Worm (Caenorhabditis elegans) whole organism, L4 larva: Measurements from ENCODE around the gene ZK470.14.

Experiments used
- F10B5.3 ChIP-seq: sonication (generic microtip); optimal IDR thresholded peaks from 2 replicates; lab custom pipeline; 2016; ENCODE audit warnings: mild to moderate bottlenecking, missing genetic modification characterization, missing compliant biosample characterization
- F37D6.2 ChIP-seq: sonication (generic microtip); optimal IDR thresholded peaks from 2 replicates; lab custom pipeline; 2016; ENCODE audit warnings: mild to moderate bottlenecking, missing genetic modification characterization, missing compliant biosample characterization
- F44E2.7 ChIP-seq: fragments of 200-800 bp; sonication (Bioruptor generic); IDR thresholded peaks from 2 replicates; pipeline ENCODE4 v2.1.2; 2022; ENCODE audit warnings: missing genetic modification characterization, missing compliant biosample characterization
- F49E8.2 ChIP-seq: sonication (generic microtip); optimal IDR thresholded peaks from 2 replicates; lab custom pipeline; 2016; ENCODE audit warnings: missing compliant biosample characterization, mild to moderate bottlenecking, missing genetic modification characterization, borderline replicate concordance
- T26A8.4 ChIP-seq: fragments of 200-800 bp; sonication (Bioruptor generic); IDR thresholded peaks from 2 replicates; pipeline ENCODE4 v1.3.6; 2022; ENCODE audit warnings: missing genetic modification characterization, missing compliant biosample characterization
- ZK546.5 ChIP-seq, 2 experiments: sonication (generic microtip); optimal IDR thresholded peaks; 2 replicates each; lab custom pipeline; 2017; ENCODE audit warnings: missing biosample characterization in 2 of 2, missing genetic modification characterization in 2 of 2
- aha-1 ChIP-seq: fragments of 150-350 bp; peaks from one replicate; lab custom pipeline; 2014; ENCODE audit warnings: missing biosample characterization, missing genetic modification characterization
- aly-2 ChIP-seq: sonication (generic microtip); optimal IDR thresholded peaks from 2 replicates; lab custom pipeline; 2018; ENCODE audit warnings: missing biosample characterization, missing genetic modification characterization
- arid-1 ChIP-seq: fragments of 200-800 bp; sonication (Bioruptor generic); conservative IDR thresholded peaks from 2 replicates; pipeline ENCODE4 v1.3.6; 2022; ENCODE audit warnings: missing genetic modification reagents, missing genetic modification characterization, missing compliant biosample characterization
- ceh-20 ChIP-seq: fragments of 200-800 bp; sonication (Bioruptor generic); IDR thresholded peaks from 2 replicates; pipeline ENCODE4 v1.3.6; 2022; ENCODE audit warnings: missing genetic modification reagents, missing genetic modification characterization, missing compliant biosample characterization
- ces-1 ChIP-seq: fragments of 150-350 bp; sonication (generic microtip); optimal IDR thresholded peaks from 4 replicates; lab custom pipeline; 2014; ENCODE audit warnings: missing biosample characterization, missing genetic modification reagents, missing genetic modification characterization
- cey-2 ChIP-seq: sonication (generic microtip); optimal IDR thresholded peaks from 3 replicates; lab custom pipeline; 2017; ENCODE audit warnings: missing genetic modification characterization, mild to moderate bottlenecking, missing compliant biosample characterization, antibody characterized with exemption, borderline replicate concordance; ENCODE audit not compliant: insufficient read depth
- daf-8 ChIP-seq: fragments of 200-800 bp; sonication (Bioruptor generic); IDR thresholded peaks from 2 replicates; pipeline ENCODE4 v1.3.6; 2022; ENCODE audit warnings: missing genetic modification characterization, missing compliant biosample characterization
- dmd-6 ChIP-seq: fragments of 200-800 bp; sonication (Bioruptor generic); IDR thresholded peaks from 2 replicates; pipeline ENCODE4 v1.3.6; 2022; ENCODE audit warnings: missing genetic modification reagents, missing genetic modification characterization, missing compliant biosample characterization
- dmd-8 ChIP-seq: fragments of 200-800 bp; sonication (Bioruptor generic); IDR thresholded peaks from 2 replicates; pipeline ENCODE4 v1.3.6; 2022; ENCODE audit warnings: missing genetic modification characterization, missing compliant biosample characterization
- duxl-1 ChIP-seq: sonication (generic microtip); optimal IDR thresholded peaks from 2 replicates; lab custom pipeline; 2016; ENCODE audit warnings: mild to moderate bottlenecking, missing genetic modification characterization, moderate library complexity, missing compliant biosample characterization; ENCODE audit not compliant: poor library complexity
- egl-43 ChIP-seq: fragments of 200-800 bp; sonication (Bioruptor generic); IDR thresholded peaks from 2 replicates; pipeline ENCODE4 v1.3.6; 2022; ENCODE audit warnings: missing genetic modification reagents, missing genetic modification characterization, missing compliant biosample characterization
- fos-1 ChIP-seq: fragments of 150-350 bp; optimal IDR thresholded peaks from 2 replicates; lab custom pipeline; 2014; ENCODE audit warnings: missing biosample characterization, missing genetic modification characterization
- gei-8 ChIP-seq: fragments of 200-800 bp; sonication (Bioruptor generic); optimal IDR thresholded peaks from 2 replicates; lab custom pipeline; 2018; ENCODE audit warnings: mild to moderate bottlenecking, missing genetic modification characterization, missing compliant biosample characterization
- hif-1 ChIP-seq, 2 experiments: sonication (generic microtip); optimal IDR thresholded peaks; 2 replicates each; lab custom pipeline; 2016 to 2017; ENCODE audit warnings: missing compliant biosample characterization in 2 of 2, missing genetic modification characterization in 2 of 2, missing genetic modification reagents in 2 of 2, missing genotype in 2 of 2, mild to moderate bottlenecking in 1 of 2
- hlh-11 ChIP-seq: fragments of 200-800 bp; sonication (Bioruptor generic); optimal IDR thresholded peaks from 2 replicates; lab custom pipeline; 2018; ENCODE audit warnings: mild to moderate bottlenecking, missing genetic modification characterization, missing compliant biosample characterization
- hlh-30 ChIP-seq: sonication (generic microtip); optimal IDR thresholded peaks from 2 replicates; lab custom pipeline; 2017; ENCODE audit warnings: antibody characterized with exemption, mild to moderate bottlenecking, missing genetic modification characterization, missing compliant biosample characterization; ENCODE audit not compliant: insufficient read depth
- hmg-1.1 ChIP-seq: fragments of 200-800 bp; sonication (Bioruptor generic); IDR thresholded peaks from 2 replicates; pipeline ENCODE4 v1.3.6; 2022; ENCODE audit warnings: missing genetic modification reagents, missing genetic modification characterization, missing compliant biosample characterization
- lin-1 ChIP-seq: fragments of 200-800 bp; sonication (Bioruptor generic); IDR thresholded peaks from 2 replicates; pipeline ENCODE4 v1.3.6; 2022; ENCODE audit warnings: missing genetic modification reagents, missing genetic modification characterization, missing compliant biosample characterization
- lin-15B ChIP-seq: fragments of 150-350 bp; sonication (generic microtip); optimal IDR thresholded peaks from 3 replicates; lab custom pipeline; 2014; ENCODE audit warnings: missing biosample characterization, missing genetic modification characterization
- lin-29 ChIP-seq: fragments of 200-800 bp; sonication (Bioruptor generic); IDR thresholded peaks from 2 replicates; pipeline ENCODE4 v1.3.6; 2022; ENCODE audit warnings: missing genetic modification reagents, missing genetic modification characterization, missing compliant biosample characterization
- mep-1 ChIP-seq: fragments of 150-350 bp; sonication (generic microtip); optimal IDR thresholded peaks from 3 replicates; lab custom pipeline; 2014; ENCODE audit warnings: missing biosample characterization, missing genetic modification characterization
- mes-2 ChIP-seq: sonication (generic microtip); optimal IDR thresholded peaks from 2 replicates; lab custom pipeline; 2016; ENCODE audit warnings: missing genotype, mild to moderate bottlenecking, missing genetic modification characterization, missing compliant biosample characterization; ENCODE audit not compliant: poor library complexity, severe bottlenecking
- nhr-25 ChIP-seq: sonication (generic microtip); optimal IDR thresholded peaks from 2 replicates; lab custom pipeline; 2017; ENCODE audit warnings: missing genetic modification characterization, mild to moderate bottlenecking, missing compliant biosample characterization, antibody characterized with exemption, moderate library complexity, borderline replicate concordance; ENCODE audit not compliant: insufficient read depth
- nhr-41 ChIP-seq: fragments of 200-800 bp; sonication (Bioruptor generic); IDR thresholded peaks from 2 replicates; pipeline ENCODE4 v1.3.6; 2022; ENCODE audit warnings: missing genetic modification reagents, missing genetic modification characterization, missing compliant biosample characterization
- nhr-42 ChIP-seq: fragments of 200-800 bp; sonication (Bioruptor generic); IDR thresholded peaks from 2 replicates; pipeline ENCODE4 v1.3.6; 2022; ENCODE audit warnings: missing genetic modification characterization, missing compliant biosample characterization
- nhr-48 ChIP-seq: sonication (generic microtip); optimal IDR thresholded peaks from 2 replicates; lab custom pipeline; 2016; ENCODE audit warnings: mild to moderate bottlenecking, missing genetic modification characterization, missing compliant biosample characterization
- nhr-6 ChIP-seq: fragments of 150-350 bp; optimal IDR thresholded peaks from 2 replicates; lab custom pipeline; 2014; ENCODE audit warnings: missing biosample characterization, missing genetic modification characterization
- nhr-76 ChIP-seq: fragments of 150-350 bp; optimal IDR thresholded peaks from 2 replicates; lab custom pipeline; 2014; ENCODE audit warnings: missing biosample characterization, missing genetic modification characterization
- nhr-77 ChIP-seq: fragments of 150-350 bp; optimal IDR thresholded peaks from 2 replicates; lab custom pipeline; 2014; ENCODE audit warnings: missing biosample characterization, missing genetic modification characterization
- pha-4 ChIP-seq, 2 experiments: fragments of 150-350 bp in 1 of 2; fragments of 200-800 bp in 1 of 2; sonication (Bioruptor generic) in 1 of 2; IDR thresholded peaks in 1 of 2; optimal IDR thresholded peaks in 1 of 2; 2 replicates each; pipeline versions ENCODE4 v1.3.6 to Lab custom; 2014 to 2022; ENCODE audit warnings: missing genetic modification characterization in 2 of 2, missing genetic modification reagents in 2 of 2, missing biosample characterization in 1 of 2, missing compliant biosample characterization in 1 of 2
- php-3 ChIP-seq: fragments of 200-800 bp; sonication (Bioruptor generic); IDR thresholded peaks from 2 replicates; pipeline ENCODE4 v1.3.6; 2022; ENCODE audit warnings: missing genetic modification reagents, missing genetic modification characterization, missing compliant biosample characterization
- pqm-1 ChIP-seq: sonication (generic microtip); optimal IDR thresholded peaks from 2 replicates; lab custom pipeline; 2017; ENCODE audit warnings: missing biosample characterization, missing genetic modification characterization
- rbr-2 ChIP-seq: sonication (generic microtip); optimal IDR thresholded peaks from 2 replicates; lab custom pipeline; 2016; ENCODE audit warnings: missing genotype, missing genetic modification characterization, missing compliant biosample characterization
- sdz-12 ChIP-seq: fragments of 200-800 bp; sonication (Bioruptor generic); optimal IDR thresholded peaks from 2 replicates; lab custom pipeline; 2018; ENCODE audit warnings: mild to moderate bottlenecking, missing genetic modification characterization, missing compliant biosample characterization
- set-16 ChIP-seq: fragments of 200-800 bp; sonication (Bioruptor generic); IDR thresholded peaks from 2 replicates; pipeline ENCODE4 v1.3.6; 2022; ENCODE audit warnings: missing genetic modification reagents, missing genetic modification characterization, missing compliant biosample characterization
- spr-3 ChIP-seq: fragments of 200-800 bp; sonication (Bioruptor generic); optimal IDR thresholded peaks from 2 replicates; lab custom pipeline; 2018; ENCODE audit warnings: mild to moderate bottlenecking, missing genetic modification characterization, missing compliant biosample characterization
- tag-97 ChIP-seq: fragments of 200-800 bp; sonication (Bioruptor generic); IDR thresholded peaks from 2 replicates; pipeline ENCODE4 v1.3.6; 2022; ENCODE audit warnings: missing genetic modification characterization, missing compliant biosample characterization
- tra-1 ChIP-seq: fragments of 200-800 bp; sonication (Bioruptor generic); IDR thresholded peaks from 2 replicates; pipeline ENCODE4 v1.3.6; 2022; ENCODE audit warnings: missing genetic modification reagents, missing genetic modification characterization, missing compliant biosample characterization
- zag-1 ChIP-seq: fragments of 150-350 bp; optimal IDR thresholded peaks from 2 replicates; lab custom pipeline; 2014; ENCODE audit warnings: missing biosample characterization, missing genetic modification characterization
- zfp-2 ChIP-seq: sonication (generic microtip); optimal IDR thresholded peaks from 2 replicates; lab custom pipeline; 2016; ENCODE audit warnings: mild to moderate bottlenecking, missing genetic modification characterization, missing compliant biosample characterization
- zfp-3 ChIP-seq: fragments of 200-800 bp; sonication (Bioruptor generic); conservative IDR thresholded peaks from 2 replicates; pipeline ENCODE4 v1.3.6; 2022; ENCODE audit warnings: missing genetic modification reagents, missing genetic modification characterization, missing compliant biosample characterization
- zip-11 ChIP-seq: fragments of 200-800 bp; sonication (Bioruptor generic); IDR thresholded peaks from 2 replicates; pipeline ENCODE4 v1.3.6; 2022; ENCODE audit warnings: missing genetic modification characterization, missing compliant biosample characterization
- ztf-11 ChIP-seq: fragments of 150-350 bp; optimal IDR thresholded peaks from 2 replicates; lab custom pipeline; 2014; ENCODE audit warnings: missing biosample characterization, missing genetic modification characterization

ZK470.14 gene

DNA sequence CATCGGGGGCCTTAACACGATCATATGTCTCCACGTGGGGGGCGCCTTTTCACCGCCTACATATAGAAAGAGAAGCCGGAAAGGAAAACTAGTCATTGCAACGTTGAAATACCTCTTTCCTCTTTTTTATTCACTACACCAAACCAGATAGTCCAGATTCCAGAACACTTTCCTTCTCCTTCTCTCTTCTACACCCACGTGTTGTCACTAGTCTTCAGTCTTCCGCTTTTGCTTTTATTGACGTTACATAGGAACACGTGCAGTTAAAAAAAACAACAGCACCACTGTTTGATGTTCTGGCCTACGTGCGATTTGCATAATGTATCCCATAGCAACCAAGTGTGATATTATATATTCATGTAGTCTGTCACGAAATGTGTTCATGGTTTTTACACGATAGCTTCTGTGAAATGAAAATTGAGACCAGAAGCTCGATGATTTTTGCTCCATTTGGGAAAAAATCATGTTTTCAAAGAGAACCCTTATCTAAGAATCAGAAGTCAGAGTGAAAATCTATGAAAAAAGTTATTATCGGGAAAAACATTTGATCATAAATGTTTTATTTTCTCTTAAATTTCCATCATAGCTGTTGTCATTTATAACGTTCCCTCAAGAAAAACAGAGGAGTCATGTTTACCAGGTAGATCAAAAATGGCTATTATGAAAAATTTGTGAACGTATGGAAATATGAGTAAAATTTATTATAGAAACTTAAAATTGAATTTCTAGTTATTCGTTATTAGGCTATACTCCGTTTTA lies 23.8 kb upstream of the ZK470.14 start (continued):
- no peak for TF ChIP-seq zag-1 (tag; lab: Kevin White, UChicago)
- no peak for TF ChIP-seq dmd-8 (GFP tag; lab: Robert Waterston, UW)
- no peak for TF ChIP-seq pqm-1 (tag; lab: Kevin White, UChicago)
- no peak for TF ChIP-seq duxl-1 (tag; lab: Kevin White, UChicago)
- no peak for TF ChIP-seq rbr-2 (tag; lab: Kevin White, UChicago)
- no peak for TF ChIP-seq fos-1 (tag; lab: Kevin White, UChicago)
- no peak for TF ChIP-seq mes-2 (tag; lab: Kevin White, UChicago)
- TF ChIP-seq F44E2.7 (GFP tag; lab: Robert Waterston, UW), result no peak
- TF ChIP-seq gei-8 (GFP tag; lab: Kevin White, UChicago), result no peak
- TF ChIP-seq tag-97, result no peak
- TF ChIP-seq nhr-76 (tag; lab: Kevin White, UChicago), result no peak
- TF ChIP-seq nhr-6 (tag; lab: Kevin White, UChicago), result no peak
- no peak for TF ChIP-seq aly-2 (tag; lab: Kevin White, UChicago)
- TF ChIP-seq ces-1 (GFP tag; lab: Kevin White, UChicago), result no peak
- TF ChIP-seq pha-4 (GFP tag; IDR thresholded peaks at IDR 0.05; lab: Robert Waterston, UW), result no peak
- TF ChIP-seq pha-4 (tag; optimal IDR thresholded peaks at IDR 0.05; lab: Kevin White, UChicago), result no peak
- no peak for TF ChIP-seq F37D6.2
- TF ChIP-seq cey-2 (tag; lab: Kevin White, UChicago), result no peak
- no peak for TF ChIP-seq F49E8.2 (tag; lab: Kevin White, UChicago)
- TF ChIP-seq egl-43 (GFP tag; lab: Robert Waterston, UW), result no peak
- TF ChIP-seq hmg-1.1, result no peak
- TF ChIP-seq hlh-11 (tag; lab: Kevin White, UChicago), result peak; percentile 56
- TF ChIP-seq zfp-2 (tag; lab: Kevin White, UChicago), result no peak
- TF ChIP-seq zfp-3, result no peak
- TF ChIP-seq arid-1 (GFP tag; lab: Robert Waterston, UW), result no peak
- TF ChIP-seq hif-1 (tag; optimal IDR thresholded peaks at IDR 0.05; lab: Kevin White, UChicago), result peak in 1 of 2 experiments; percentile 83
- TF ChIP-seq nhr-77 (tag; lab: Kevin White, UChicago), result no peak
- TF ChIP-seq T26A8.4, result no peak
- no peak for TF ChIP-seq nhr-25
- peak; percentile 98 for TF ChIP-seq aha-1 (tag; lab: Kevin White, UChicago)
- TF ChIP-seq ztf-11 (tag; lab: Kevin White, UChicago), result no peak
- no peak for TF ChIP-seq lin-15B
- no peak for TF ChIP-seq set-16 (GFP tag; lab: Robert Waterston, UW)
- TF ChIP-seq php-3, result no peak
- TF ChIP-seq zip-11 (GFP tag; lab: Robert Waterston, UW), result no peak
- TF ChIP-seq spr-3 (GFP tag; lab: Kevin White, UChicago), result no peak
- TF ChIP-seq lin-1 (GFP tag; lab: Robert Waterston, UW), result no peak
- TF ChIP-seq F10B5.3 (tag; lab: Kevin White, UChicago), result no peak
- no peak for TF ChIP-seq sdz-12 (GFP tag; lab: Kevin White, UChicago)
- TF ChIP-seq ceh-20 (GFP tag; lab: Robert Waterston, UW), result no peak
- TF ChIP-seq daf-8, result no peak
- TF ChIP-seq nhr-41 (GFP tag; lab: Robert Waterston, UW), result no peak
- no peak for TF ChIP-seq mep-1 (tag; lab: Kevin White, UChicago)
- peak; percentile 46; the same call in 1 of the 2 replicates for TF ChIP-seq tra-1 (GFP tag; lab: Robert Waterston, UW)
- TF ChIP-seq nhr-42, result no peak
- TF ChIP-seq hlh-30, result peak; percentile 78
- TF ChIP-seq ZK546.5 (tag; optimal IDR thresholded peaks at IDR 0.05; lab: Kevin White, UChicago), result no peak
- no peak; the same call in 1 of the 2 replicates for TF ChIP-seq lin-29 (GFP tag; lab: Robert Waterston, UW)
- peak; percentile 40 for TF ChIP-seq nhr-48 (tag; lab: Kevin White, UChicago)
- no peak for TF ChIP-seq dmd-6
